Worm (Caenorhabditis elegans): ENCODE results near the gene F42A9.11.

F42A9.11 gene

ce11 chrIV:8627328-8627727, at the start of gene F42A9.11:
F42A9.11 (plus strand) TSS chrIV:8627637.
- TF ChIP-seq ceh-62 (tag; optimal IDR thresholded peaks at IDR 0.05): no peak
- TF ChIP-seq tra-1 (GFP tag; IDR thresholded peaks at IDR 0.05): no peak
- TF ChIP-seq set-16 (GFP tag; IDR thresholded peaks at IDR 0.05): 0 out of 2 replicates have a peak, but pooled peaks have one; percentile 20
- TF ChIP-seq spr-3 (GFP tag; optimal IDR thresholded peaks at IDR 0.05): no peak
- TF ChIP-seq hif-1 (tag; optimal IDR thresholded peaks at IDR 0.05): no peak
- no peak for TF ChIP-seq daf-8 (GFP tag; IDR thresholded peaks at IDR 0.05)
- no peak for TF ChIP-seq dmd-9 (GFP tag; IDR thresholded peaks at IDR 0.05)
- TF ChIP-seq nhr-11 (tag; optimal IDR thresholded peaks at IDR 0.05): no peak
- TF ChIP-seq aly-2 (tag; optimal IDR thresholded peaks at IDR 0.05): no peak
- no peak for TF ChIP-seq pqm-1 (tag; optimal IDR thresholded peaks at IDR 0.05)
- no peak for TF ChIP-seq fkh-10 (GFP tag; optimal IDR thresholded peaks at IDR 0.05)
- TF ChIP-seq daf-12 (tag; optimal IDR thresholded peaks at IDR 0.05): no peak
- TF ChIP-seq lin-15B (tag; optimal IDR thresholded peaks at IDR 0.05): no peak
- no peak for TF ChIP-seq unc-39 (tag; optimal IDR thresholded peaks at IDR 0.05)
- no peak for TF ChIP-seq ztf-11 (tag; optimal IDR thresholded peaks at IDR 0.05)
- no peak for TF ChIP-seq snpc-1.2 (GFP tag; IDR thresholded peaks at IDR 0.05)
- TF ChIP-seq ceh-20 (GFP tag; IDR thresholded peaks at IDR 0.05): no peak
- no peak for TF ChIP-seq arid-1 (GFP tag; conservative IDR thresholded peaks at IDR 0.05)
- TF ChIP-seq spr-1 (tag; optimal IDR thresholded peaks at IDR 0.05): no peak
- TF ChIP-seq lsy-2 (tag; optimal IDR thresholded peaks at IDR 0.05): peak in 1 of 2 experiments; percentile 44
- no peak for TF ChIP-seq lin-38 (GFP tag; IDR thresholded peaks at IDR 0.05)
- no peak for TF ChIP-seq nhr-76 (tag; optimal IDR thresholded peaks at IDR 0.05)
- TF ChIP-seq zip-2 (tag; optimal IDR thresholded peaks at IDR 0.05): no peak
- TF ChIP-seq ama-1 (optimal IDR thresholded peaks at IDR 0.05): no peak
- no peak for TF ChIP-seq nhr-42 (GFP tag; IDR thresholded peaks at IDR 0.05)
- peak; percentile 51; the same call in 1 of the 2 replicates for TF ChIP-seq T26A8.4 (GFP tag; IDR thresholded peaks at IDR 0.05)
- no peak for TF ChIP-seq F26F4.8 (GFP tag; conservative IDR thresholded peaks at IDR 0.05)
- no peak for TF ChIP-seq ceh-32 (tag; optimal IDR thresholded peaks at IDR 0.05; ENCODE audit: poor library complexity)
- TF ChIP-seq cey-2 (tag; optimal IDR thresholded peaks at IDR 0.05; ENCODE audit: borderline replicate concordance, insufficient read depth): no peak
- TF ChIP-seq R02D3.7 (tag; optimal IDR thresholded peaks at IDR 0.05): no peak
- no peak for TF ChIP-seq lin-29 (GFP tag; IDR thresholded peaks at IDR 0.05)
- TF ChIP-seq F44E2.7 (GFP tag; IDR thresholded peaks at IDR 0.05): no peak
- no peak for TF ChIP-seq pha-4 (GFP tag; IDR thresholded peaks at IDR 0.05)
- TF ChIP-seq pha-4 (tag; optimal IDR thresholded peaks at IDR 0.05): no peak
- peak; percentile 73 for TF ChIP-seq mxl-3 (GFP tag; optimal IDR thresholded peaks at IDR 0.05)
- TF ChIP-seq nhr-111 (GFP tag; optimal IDR thresholded peaks at IDR 0.05): no peak
- peak; percentile 53 for TF ChIP-seq hlh-30 (tag; optimal IDR thresholded peaks at IDR 0.05; ENCODE audit: insufficient read depth)
- no peak for TF ChIP-seq ctbp-1 (GFP tag; IDR thresholded peaks at IDR 0.05)
- no peak for TF ChIP-seq nhr-77 (tag; optimal IDR thresholded peaks at IDR 0.05)
- no peak for TF ChIP-seq Y105C5A.15 (GFP tag; IDR thresholded peaks at IDR 0.05)
- TF ChIP-seq ceh-44 (GFP tag; IDR thresholded peaks at IDR 0.05): no peak
- no peak for TF ChIP-seq madf-9 (GFP tag; conservative IDR thresholded peaks at IDR 0.05)
- no peak for TF ChIP-seq zfp-2 (tag; optimal IDR thresholded peaks at IDR 0.05)
- no peak for TF ChIP-seq F10B5.3 (tag; optimal IDR thresholded peaks at IDR 0.05)
- no peak for TF ChIP-seq lir-3 (tag; optimal IDR thresholded peaks at IDR 0.05)
- peak; percentile 4 for TF ChIP-seq rbr-2 (tag; optimal IDR thresholded peaks at IDR 0.05)
- peak; percentile 9 for TF ChIP-seq dpl-1 (GFP tag; optimal IDR thresholded peaks at IDR 0.05)
- no peak for TF ChIP-seq dmd-8 (GFP tag; IDR thresholded peaks at IDR 0.05)
- TF ChIP-seq nhr-25 (tag; optimal IDR thresholded peaks at IDR 0.05; ENCODE audit: borderline replicate concordance, insufficient read depth): peak; percentile 28
- no peak for TF ChIP-seq fos-1 (tag; optimal IDR thresholded peaks at IDR 0.05)
- TF ChIP-seq nhr-10 (tag; optimal IDR thresholded peaks at IDR 0.05): no peak
- TF ChIP-seq ztf-7 (tag; optimal IDR thresholded peaks at IDR 0.05): no peak
- no peak for TF ChIP-seq Y48G9A.11 (GFP tag; IDR thresholded peaks at IDR 0.05)
